Fruit fly (Drosophila melanogaster) whole organism, prepupa: ENCODE data around the gene CG4053.

Experiments
- CG16779 ChIP-seq: fragments of 200-800 bp; sonication (Bioruptor generic); optimal IDR thresholded peaks from 3 replicates; lab custom pipeline; 2017; ENCODE audit warnings: missing biosample characterization, mild to moderate bottlenecking, missing genetic modification characterization
- CG4318 ChIP-seq: fragments of 200-800 bp; sonication (Bioruptor generic); optimal IDR thresholded peaks from 3 replicates; lab custom pipeline; 2017; ENCODE audit warnings: missing biosample characterization, mild to moderate bottlenecking, missing genetic modification characterization
- Eip93F ChIP-seq: fragments of 200-800 bp; sonication (Bioruptor generic); optimal IDR thresholded peaks from 2 replicates; lab custom pipeline; 2016; ENCODE audit warnings: missing biosample characterization, mild to moderate bottlenecking, missing genetic modification characterization
- Ets96B ChIP-seq: fragments of 200-800 bp; optimal IDR thresholded peaks from 2 replicates; lab custom pipeline; 2019; ENCODE audit warnings: missing biosample characterization, mild to moderate bottlenecking, missing genetic modification characterization, moderate library complexity
- Hr4 ChIP-seq: fragments of 200-800 bp; sonication (Bioruptor generic); optimal IDR thresholded peaks from 3 replicates; lab custom pipeline; 2016; ENCODE audit warnings: missing biosample characterization, missing genetic modification characterization
- fkh ChIP-seq: fragments of 200-800 bp; sonication (Bioruptor generic); optimal IDR thresholded peaks from 3 replicates; lab custom pipeline; 2017; ENCODE audit warnings: missing biosample characterization, mild to moderate bottlenecking, missing genetic modification characterization, moderate library complexity
- ss ChIP-seq, 2 experiments: fragments of 200-800 bp; sonication (Bioruptor generic); optimal IDR thresholded peaks; 2 replicates in 1 of 2; 3 replicates in 1 of 2; lab custom pipeline; 2017 to 2018; ENCODE audit warnings: mild to moderate bottlenecking in 2 of 2, missing biosample characterization in 2 of 2, missing genetic modification characterization in 2 of 2, moderate library complexity in 1 of 2

DNA sequence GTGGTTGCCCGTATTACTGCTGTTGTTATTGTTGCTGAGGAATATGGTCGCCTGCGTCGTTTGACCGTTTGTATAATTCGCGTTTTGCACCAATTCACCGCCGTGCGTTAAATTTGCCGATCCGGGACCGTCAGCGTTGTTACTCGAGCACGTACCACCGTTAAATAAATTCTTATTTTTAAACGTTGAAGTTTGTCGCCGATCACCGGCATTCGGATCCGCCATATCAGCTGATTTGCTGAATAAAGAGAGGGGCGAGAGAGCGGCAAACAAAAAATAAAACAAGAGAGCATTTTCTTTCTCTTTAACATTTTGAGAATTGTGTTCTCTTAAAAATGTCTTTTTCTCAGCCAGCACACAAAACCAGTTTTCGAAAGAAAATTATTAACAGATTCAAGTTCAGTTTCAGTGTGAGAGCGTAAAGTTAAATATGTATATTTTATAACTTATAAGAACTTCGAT, 13.1 kb downstream of the CG4053 start:
- TF ChIP-seq Hr4 = no peak
- TF ChIP-seq ss (GFP tag; optimal IDR thresholded peaks at IDR 0.05; lab: Kevin White, UChicago) = peak in 1 of 2 experiments; percentile 51
- TF ChIP-seq CG16779 (tag; lab: Kevin White, UChicago) = peak; percentile 17
- TF ChIP-seq Eip93F (GFP tag; lab: Kevin White, UChicago) = no peak
- no peak for TF ChIP-seq Ets96B (tag; lab: Kevin White, UChicago)
- no peak for TF ChIP-seq fkh (GFP tag; lab: Kevin White, UChicago)
- TF ChIP-seq CG4318 (GFP tag; lab: Kevin White, UChicago) = no peak
